Worm (Caenorhabditis elegans) whole organism, L1 larva: Measurements from ENCODE around the gene fipr-19.

Source experiments
- C16A3.4 ChIP-seq: fragments of 150-350 bp; optimal IDR thresholded peaks from 2 replicates; lab custom pipeline; 2014; ENCODE audit warnings: missing biosample characterization, missing genetic modification characterization
- aly-2 ChIP-seq: fragments of 150-350 bp; optimal IDR thresholded peaks from 2 replicates; lab custom pipeline; 2014; ENCODE audit warnings: missing biosample characterization, missing genetic modification characterization
- blmp-1 ChIP-seq: fragments of 150-350 bp; optimal IDR thresholded peaks from 2 replicates; lab custom pipeline; 2014; ENCODE audit warnings: missing biosample characterization, missing genetic modification characterization
- ceh-8 ChIP-seq: fragments of 200-800 bp; sonication (Bioruptor generic); optimal IDR thresholded peaks from 2 replicates; lab custom pipeline; 2018; ENCODE audit warnings: mild to moderate bottlenecking, missing genetic modification characterization, moderate library complexity, missing compliant biosample characterization
- ceh-82 ChIP-seq, 3 experiments: fragments of 150-350 bp in 1 of 3; sonication (generic microtip) in 2 of 3; optimal IDR thresholded peaks; 2 replicates each; lab custom pipeline; 2014 to 2017; ENCODE audit warnings: missing biosample characterization in 3 of 3, missing genetic modification characterization in 3 of 3
- ceh-90 ChIP-seq: sonication (generic microtip); optimal IDR thresholded peaks from 2 replicates; lab custom pipeline; 2016; ENCODE audit warnings: missing genetic modification characterization, missing compliant biosample characterization
- dpl-1 ChIP-seq, 3 experiments: fragments of 150-350 bp in 2 of 3; sonication (generic microtip) in 1 of 3; optimal IDR thresholded peaks; 2 replicates each; lab custom pipeline; 2014 to 2017; ENCODE audit warnings: missing biosample characterization in 3 of 3, missing genetic modification characterization in 3 of 3, missing genetic modification reagents in 3 of 3
- dsc-1 ChIP-seq: sonication (generic microtip); optimal IDR thresholded peaks from 2 replicates; lab custom pipeline; 2016; ENCODE audit warnings: mild to moderate bottlenecking, missing genetic modification characterization, missing compliant biosample characterization
- efl-1 ChIP-seq, 4 experiments: fragments of 150-350 bp; optimal IDR thresholded peaks in 3 of 4; peaks in 1 of 4; 1 replicate in 1 of 4; 2 replicates in 3 of 4; lab custom pipeline; 2014; ENCODE audit warnings: missing biosample characterization in 2 of 4, missing genetic modification characterization in 2 of 4, missing genetic modification reagents in 2 of 4
- elt-2 ChIP-seq: sonication (generic microtip); optimal IDR thresholded peaks from 2 replicates; lab custom pipeline; 2016; ENCODE audit warnings: missing genetic modification characterization, mild to moderate bottlenecking, inconsistent platforms, missing compliant biosample characterization, missing genetic modification reagents
- fkh-4 ChIP-seq: sonication (generic microtip); optimal IDR thresholded peaks from 2 replicates; lab custom pipeline; 2016; ENCODE audit warnings: missing compliant biosample characterization, missing genetic modification characterization, borderline replicate concordance
- hlh-4 ChIP-seq: sonication (generic microtip); optimal IDR thresholded peaks from 2 replicates; lab custom pipeline; 2016; ENCODE audit warnings: mild to moderate bottlenecking, missing genetic modification characterization, missing compliant biosample characterization
- lin-14 ChIP-seq: fragments of 200-800 bp; sonication (Bioruptor generic); optimal IDR thresholded peaks from 2 replicates; lab custom pipeline; 2018; ENCODE audit warnings: mild to moderate bottlenecking, missing genetic modification characterization, moderate library complexity, missing compliant biosample characterization
- lin-35 ChIP-seq, 2 experiments: fragments of 150-350 bp; optimal IDR thresholded peaks; 2 replicates each; lab custom pipeline; 2014; ENCODE audit warnings: missing biosample characterization in 2 of 2, missing genetic modification characterization in 2 of 2, missing genetic modification reagents in 2 of 2
- lin-39 ChIP-seq: fragments of 150-350 bp; optimal IDR thresholded peaks from 2 replicates; lab custom pipeline; 2014; ENCODE audit warnings: missing biosample characterization, missing genetic modification reagents, missing genetic modification characterization
- lsy-2 ChIP-seq, 2 experiments: fragments of 150-350 bp; optimal IDR thresholded peaks; 2 replicates each; lab custom pipeline; 2014; ENCODE audit warnings: missing biosample characterization in 2 of 2, missing genetic modification characterization in 2 of 2
- mdl-1 ChIP-seq, 2 experiments: fragments of 150-350 bp; optimal IDR thresholded peaks; 2 replicates each; lab custom pipeline; 2014 to 2017; ENCODE audit warnings: missing biosample characterization in 2 of 2, missing genetic modification characterization in 2 of 2, inconsistent platforms in 1 of 2
- mef-2 ChIP-seq: fragments of 150-350 bp; optimal IDR thresholded peaks from 2 replicates; lab custom pipeline; 2014; ENCODE audit warnings: missing biosample characterization, missing genetic modification characterization
- mep-1 ChIP-seq: fragments of 150-350 bp; optimal IDR thresholded peaks from 2 replicates; lab custom pipeline; 2014; ENCODE audit warnings: missing biosample characterization, missing genetic modification characterization
- nhr-28 ChIP-seq: fragments of 150-350 bp; optimal IDR thresholded peaks from 2 replicates; lab custom pipeline; 2014; ENCODE audit warnings: missing biosample characterization, missing genetic modification characterization
- nhr-71 ChIP-seq: sonication (generic microtip); optimal IDR thresholded peaks from 2 replicates; lab custom pipeline; 2016; ENCODE audit warnings: mild to moderate bottlenecking, missing genetic modification characterization, moderate library complexity, missing compliant biosample characterization
- nhr-77 ChIP-seq: fragments of 150-350 bp; optimal IDR thresholded peaks from 2 replicates; lab custom pipeline; 2014; ENCODE audit warnings: missing biosample characterization, missing genetic modification characterization
- rnt-1 ChIP-seq: sonication (generic microtip); optimal IDR thresholded peaks from 2 replicates; lab custom pipeline; 2016; ENCODE audit warnings: mild to moderate bottlenecking, missing genetic modification characterization, moderate library complexity, missing compliant biosample characterization
- skn-1 ChIP-seq: fragments of 150-350 bp; optimal IDR thresholded peaks from 2 replicates; lab custom pipeline; 2014; ENCODE audit warnings: missing biosample characterization, missing genetic modification characterization
- snpc-4 ChIP-seq: fragments of 150-350 bp; optimal IDR thresholded peaks from 2 replicates; lab custom pipeline; 2014; ENCODE audit warnings: missing biosample characterization, missing genetic modification characterization
- snu-23 ChIP-seq: sonication (generic microtip); optimal IDR thresholded peaks from 2 replicates; lab custom pipeline; 2016; ENCODE audit warnings: missing genetic modification characterization, missing compliant biosample characterization
- swsn-7 ChIP-seq: sonication (generic microtip); optimal IDR thresholded peaks from 2 replicates; lab custom pipeline; 2016; ENCODE audit warnings: missing genetic modification characterization, missing compliant biosample characterization
- unc-30 ChIP-seq: sonication (generic microtip); optimal IDR thresholded peaks from 2 replicates; lab custom pipeline; 2017; ENCODE audit warnings: missing biosample characterization, missing genetic modification characterization
- xbp-1 ChIP-seq: sonication (generic microtip); optimal IDR thresholded peaks from 2 replicates; lab custom pipeline; 2016; ENCODE audit warnings: missing genetic modification characterization, missing compliant biosample characterization
- zip-4 ChIP-seq: fragments of 200-800 bp; sonication (Bioruptor generic); optimal IDR thresholded peaks from 2 replicates; lab custom pipeline; 2018; ENCODE audit warnings: mild to moderate bottlenecking, missing genetic modification characterization, moderate library complexity, missing compliant biosample characterization

Gene fipr-19

ce11 chrIII:7465347-7465746 lies 6.6 kb upstream of the fipr-19 start, which contains the start of gene fum-1 (continued):
- TF ChIP-seq blmp-1 (tag; lab: Kevin White, UChicago) (peak; percentile 46), mdl-1 (tag; optimal IDR thresholded peaks at IDR 0.05; lab: Kevin White, UChicago) (peak in 1 of 2 experiments; percentile 77), hlh-4 (tag; lab: Kevin White, UChicago) (no peak), lsy-2 (tag; optimal IDR thresholded peaks at IDR 0.05; lab: Kevin White, UChicago) (peak; percentile 36 to 67), C16A3.4 (tag; lab: Kevin White, UChicago) (peak; percentile 48), lin-39 (tag; lab: Kevin White, UChicago) (peak; percentile 8), swsn-7 (tag; lab: Kevin White, UChicago) (peak; percentile 7)

ce11 chrIII:7463438-7464008 lies 4.8 kb upstream of the fipr-19 start, which contains the start of gene H14A12.3:
H14A12.3 (plus strand) TSS chrIII:7463797.
- TF ChIP-seq mep-1 (tag; lab: Kevin White, UChicago) = peak; percentile 30
- no peak for TF ChIP-seq fkh-4 (tag; lab: Kevin White, UChicago)
- TF ChIP-seq mdl-1 (tag; optimal IDR thresholded peaks at IDR 0.05; lab: Kevin White, UChicago) = no peak
- peak in 1 of 2 experiments; percentile 37 for TF ChIP-seq lin-35 (GFP tag; optimal IDR thresholded peaks at IDR 0.05; lab: Kevin White, UChicago)
- TF ChIP-seq efl-1 (optimal IDR thresholded peaks at IDR 0.05; lab: Kevin White, UChicago) = peak; percentile 24 to 29
- TF ChIP-seq efl-1 (GFP tag; optimal IDR thresholded peaks at IDR 0.05 in 1 of 2; lab: Kevin White, UChicago) = peak in 1 of 2 experiments; percentile 14
- peak; percentile 44 for TF ChIP-seq blmp-1 (tag; lab: Kevin White, UChicago)
- peak; percentile 28 for TF ChIP-seq skn-1 (tag; lab: Kevin White, UChicago)
- peak in 2 of 3 experiments; percentile 3 to 28 for TF ChIP-seq dpl-1 (GFP tag; optimal IDR thresholded peaks at IDR 0.05; lab: Kevin White, UChicago)
- TF ChIP-seq lsy-2 (tag; optimal IDR thresholded peaks at IDR 0.05; lab: Kevin White, UChicago) = peak in 1 of 2 experiments; percentile 33
- TF ChIP-seq snu-23 = peak; percentile 9

- TF ChIP-seq nhr-28 (tag; lab: Kevin White, UChicago) (no peak), ceh-8 (no peak), zip-4 (no peak), lin-14 (GFP tag; lab: Kevin White, UChicago) (no peak), ceh-82 (tag; optimal IDR thresholded peaks at IDR 0.05; lab: Kevin White, UChicago) (no peak), unc-30 (tag; lab: Kevin White, UChicago) (no peak), dpl-1 (GFP tag; optimal IDR thresholded peaks at IDR 0.05; lab: Kevin White, UChicago) (no peak)
Measured at ce11 chrIII:7462295-7462694, 3.5 kb upstream of the fipr-19 start, which contains the start of gene fipr-20. fipr-20 (minus strand) TSS chrIII:7462395.

ce11 chrIII:7460018-7460417 lies 1.3 kb upstream of the fipr-19 start, which contains the start of gene mls-1:
mls-1 (plus strand) TSS chrIII:7460341.
- TF ChIP-seq dsc-1 = peak; percentile 83
- no peak for TF ChIP-seq lsy-2 (tag; optimal IDR thresholded peaks at IDR 0.05; lab: Kevin White, UChicago)
- TF ChIP-seq mef-2 (tag; lab: Kevin White, UChicago) = no peak
- no peak for TF ChIP-seq ceh-90 (tag; lab: Kevin White, UChicago)
- no peak for TF ChIP-seq snpc-4 (tag; lab: Kevin White, UChicago)

ce11 chrIII:7456640-7457039 lies 2.1 kb downstream of the fipr-19 start, which contains the start of gene Y69F12A.1:
Y69F12A.1 (plus strand) TSS chrIII:7456940.
- TF ChIP-seq aly-2 (tag; lab: Kevin White, UChicago) (no peak), xbp-1 (tag; lab: Kevin White, UChicago) (no peak), snu-23 (no peak), nhr-77 (tag; lab: Kevin White, UChicago) (no peak), blmp-1 (tag; lab: Kevin White, UChicago) (no peak)
- TF ChIP-seq, all 84 proteins: peak for 0

- TF ChIP-seq rnt-1 (tag; lab: Kevin White, UChicago) (peak; percentile 21), lsy-2 (tag; optimal IDR thresholded peaks at IDR 0.05; lab: Kevin White, UChicago) (peak in 1 of 2 experiments; percentile 21), lin-35 (GFP tag; optimal IDR thresholded peaks at IDR 0.05; lab: Kevin White, UChicago) (peak in 1 of 2 experiments; percentile 19), lin-39 (tag; lab: Kevin White, UChicago) (no peak), nhr-71 (tag; lab: Kevin White, UChicago) (peak; percentile 27), elt-2 (tag; lab: Kevin White, UChicago) (peak; percentile 63), mep-1 (tag; lab: Kevin White, UChicago) (no peak), snu-23 (peak; percentile 4)
Measured at ce11 chrIII:7453653-7454124, 5.1 kb downstream of the fipr-19 start, which contains the start of gene alh-12. alh-12 (plus strand) TSS chrIII:7454074.
